Fruit fly (Drosophila melanogaster): ENCODE results near the gene CG32374.
A peak's percentile ranks its signal among the peaks of the same experiment; 100 is the strongest.

Gene CG32374

dm6 chr3L:7510414-7511384 is 30.3 kb downstream of the CG32374 start, which contains the start of gene CG7546 (continued):
- TF ChIP-seq esg (GFP tag; conservative IDR thresholded peaks at IDR 0.05): peak; percentile 37; the same call in 1 of the 2 replicates
- peak; percentile 33 for TF ChIP-seq CG2712 (tag; optimal IDR thresholded peaks at IDR 0.05)
- no peak for TF ChIP-seq ash1 (GFP tag; optimal IDR thresholded peaks at IDR 0.05)
- peak; percentile 41; the same call in 1 of the 2 replicates for TF ChIP-seq lmd (GFP tag; IDR thresholded peaks at IDR 0.05)
- peak; percentile 19 for TF ChIP-seq CG33557 (GFP tag; optimal IDR thresholded peaks at IDR 0.05)
- TF ChIP-seq hkb (optimal IDR thresholded peaks at IDR 0.05): no peak
- TF ChIP-seq hkb (GFP tag; IDR thresholded peaks at IDR 0.05): no peak
- peak; percentile 68 for TF ChIP-seq pzg (GFP tag; optimal IDR thresholded peaks at IDR 0.05)
- TF ChIP-seq CG10431 (GFP tag; optimal IDR thresholded peaks at IDR 0.05): no peak
- TF ChIP-seq CG4360 (GFP tag; IDR thresholded peaks at IDR 0.05): no peak
- peak; percentile 52 for TF ChIP-seq dm (GFP tag; optimal IDR thresholded peaks at IDR 0.05)
- peak; percentile 16 for TF ChIP-seq Hsf (GFP tag; optimal IDR thresholded peaks at IDR 0.05)
- TF ChIP-seq kah (GFP tag; optimal IDR thresholded peaks at IDR 0.05): no peak
- TF ChIP-seq CG15601 (tag; optimal IDR thresholded peaks at IDR 0.05): peak; percentile 12
- TF ChIP-seq CG8290 (GFP tag; optimal IDR thresholded peaks at IDR 0.05): peak; percentile 42
- TF ChIP-seq CG8290 (tag; optimal IDR thresholded peaks at IDR 0.05): no peak
- no peak for TF ChIP-seq CG5953 (GFP tag; IDR thresholded peaks at IDR 0.05)
- peak; percentile 73 for TF ChIP-seq CG3847 (GFP tag; IDR thresholded peaks at IDR 0.05)
- no peak for TF ChIP-seq kay (GFP tag; optimal IDR thresholded peaks at IDR 0.05)
- no peak for TF ChIP-seq Fer1 (GFP tag; optimal IDR thresholded peaks at IDR 0.05)
- no peak for TF ChIP-seq fu2 (GFP tag; optimal IDR thresholded peaks at IDR 0.05)
- no peak for TF ChIP-seq Lpt (GFP tag; optimal IDR thresholded peaks at IDR 0.05)
- TF ChIP-seq CG4282 (GFP tag; optimal IDR thresholded peaks at IDR 0.05): no peak
- TF ChIP-seq sisA (GFP tag; IDR thresholded peaks at IDR 0.05): 0 out of 2 replicates have a peak, but pooled peaks have one; percentile 39
- peak; percentile 12 for TF ChIP-seq CG4424 (GFP tag; optimal IDR thresholded peaks at IDR 0.05)
- no peak for TF ChIP-seq Poxn (GFP tag; IDR thresholded peaks at IDR 0.05)
- TF ChIP-seq CTCF (GFP tag; optimal IDR thresholded peaks at IDR 0.05): no peak
- TF ChIP-seq grn (GFP tag; optimal IDR thresholded peaks at IDR 0.05): no peak
- TF ChIP-seq Side (GFP tag; optimal IDR thresholded peaks at IDR 0.05): no peak
- peak; percentile 26; the same call in 1 of the 2 replicates for TF ChIP-seq ranshi (GFP tag; IDR thresholded peaks at IDR 0.05)
- no peak for TF ChIP-seq cas (GFP tag; IDR thresholded peaks at IDR 0.05)
- TF ChIP-seq C15 (GFP tag; IDR thresholded peaks at IDR 0.05): no peak
- no peak for TF ChIP-seq CG3065 (GFP tag; optimal IDR thresholded peaks at IDR 0.05)
- TF ChIP-seq odd (GFP tag; optimal IDR thresholded peaks at IDR 0.05): no peak
- TF ChIP-seq CG2875 (GFP tag; optimal IDR thresholded peaks at IDR 0.05): no peak
- TF ChIP-seq CG17568 (GFP tag; optimal IDR thresholded peaks at IDR 0.05): no peak
- peak; percentile 49 for TF ChIP-seq Meics (GFP tag; optimal IDR thresholded peaks at IDR 0.05)
- TF ChIP-seq sima (GFP tag; optimal IDR thresholded peaks at IDR 0.05): no peak
- TF ChIP-seq CG17802 (tag; optimal IDR thresholded peaks at IDR 0.05): no peak
- no peak for TF ChIP-seq jumu (GFP tag; optimal IDR thresholded peaks at IDR 0.05)
- TF ChIP-seq CG17359 (tag; optimal IDR thresholded peaks at IDR 0.05): no peak
- TF ChIP-seq her (GFP tag; optimal IDR thresholded peaks at IDR 0.05): no peak
- TF ChIP-seq en (GFP tag; optimal IDR thresholded peaks at IDR 0.05): no peak
- no peak for TF ChIP-seq CG12744 (GFP tag; optimal IDR thresholded peaks at IDR 0.05)
- no peak for TF ChIP-seq croc (GFP tag; conservative IDR thresholded peaks at IDR 0.05)
- TF ChIP-seq CG14441 (GFP tag; IDR thresholded peaks at IDR 0.05): peak; percentile 44; the same call in 1 of the 2 replicates
- TF ChIP-seq Atf3 (GFP tag; optimal IDR thresholded peaks at IDR 0.05): no peak
- TF ChIP-seq psq (GFP tag; optimal IDR thresholded peaks at IDR 0.05): no peak
- no peak for TF ChIP-seq Hr78 (GFP tag; optimal IDR thresholded peaks at IDR 0.05)
- no peak for TF ChIP-seq Doc3 (GFP tag; IDR thresholded peaks at IDR 0.05; ENCODE audit: partially characterized antibody)
- peak; percentile 75 for TF ChIP-seq Med (GFP tag)

Measured in whole organism, embryonic.